Fruit fly (Drosophila melanogaster) whole organism, embryonic: ENCODE results near the gene lawc.

Source experiments
- Ada2b ChIP-seq: fragments of 200-800 bp; sonication (Bioruptor generic); IDR thresholded peaks from 2 replicates; pipeline ENCODE4 v1.3.6; 2022; ENCODE audit warnings: missing biosample characterization, missing genetic modification characterization
- Bteb2 ChIP-seq: fragments of 200-800 bp; sonication (Bioruptor generic); optimal IDR thresholded peaks from 2 replicates; lab custom pipeline; 2016; ENCODE audit warnings: missing biosample characterization, missing genetic modification characterization
- CG11560 ChIP-seq: fragments of 200-800 bp; sonication (Bioruptor generic); IDR thresholded peaks from 3 replicates; pipeline ENCODE4 v1.3.6; 2022; ENCODE audit warnings: missing biosample characterization, missing genetic modification characterization
- CG11695 ChIP-seq: fragments of 200-800 bp; sonication (Bioruptor generic); IDR thresholded peaks from 3 replicates; pipeline ENCODE4 v1.3.6; 2022; ENCODE audit warnings: missing biosample characterization, missing genetic modification characterization
- CG12769 ChIP-seq: fragments of 200-800 bp; sonication (Bioruptor generic); optimal IDR thresholded peaks from 2 replicates; lab custom pipeline; 2019; ENCODE audit warnings: missing biosample characterization, mild to moderate bottlenecking, missing genetic modification characterization, moderate library complexity
- CG14014 ChIP-seq: fragments of 200-800 bp; sonication (Bioruptor generic); IDR thresholded peaks from 2 replicates; pipeline ENCODE4 v1.3.6; 2022; ENCODE audit warnings: missing biosample characterization, missing genetic modification characterization
- CG14050 ChIP-seq: fragments of 200-800 bp; sonication (Bioruptor generic); IDR thresholded peaks from 3 replicates; pipeline ENCODE4 v1.3.6; 2022; ENCODE audit warnings: missing biosample characterization, missing genetic modification characterization
- CG15696 ChIP-seq: fragments of 200-800 bp; sonication (Bioruptor generic); optimal IDR thresholded peaks from 2 replicates; lab custom pipeline; 2019; ENCODE audit warnings: missing biosample characterization, mild to moderate bottlenecking, missing genetic modification characterization, moderate library complexity
- CG16779 ChIP-seq: fragments of 200-800 bp; sonication (Bioruptor generic); IDR thresholded peaks from 2 replicates; pipeline ENCODE4 v1.3.6; 2022; ENCODE audit warnings: missing biosample characterization, missing genetic modification characterization
- CG16863 ChIP-seq: fragments of 200-800 bp; sonication (Bioruptor generic); optimal IDR thresholded peaks from 3 replicates; lab custom pipeline; 2016; ENCODE audit warnings: missing biosample characterization, missing genetic modification characterization
- CG17612 ChIP-seq: fragments of 200-800 bp; sonication (Bioruptor generic); IDR thresholded peaks from 2 replicates; pipeline ENCODE4 v1.3.6; 2022; ENCODE audit warnings: missing biosample characterization, missing genetic modification characterization
- CG30431 ChIP-seq: fragments of 200-800 bp; sonication (Bioruptor generic); optimal IDR thresholded peaks from 2 replicates; lab custom pipeline; 2017; ENCODE audit warnings: missing biosample characterization, missing genetic modification characterization
- CG31224 ChIP-seq: fragments of 200-800 bp; sonication (Bioruptor generic); IDR thresholded peaks from 2 replicates; pipeline ENCODE4 v1.3.6; 2022; ENCODE audit warnings: missing biosample characterization, missing genetic modification characterization
- CG4707 ChIP-seq: fragments of 200-800 bp; sonication (Bioruptor generic); optimal IDR thresholded peaks from 2 replicates; lab custom pipeline; 2018; ENCODE audit warnings: missing biosample characterization, mild to moderate bottlenecking, missing genetic modification characterization, moderate library complexity
- CG5180 ChIP-seq: fragments of 200-800 bp; sonication (Bioruptor generic); optimal IDR thresholded peaks from 3 replicates; lab custom pipeline; 2017; ENCODE audit warnings: missing biosample characterization, missing genetic modification characterization, mild to moderate bottlenecking, moderate library complexity, missing genetic modification reagents
- CG6254 ChIP-seq: fragments of 200-800 bp; sonication (Bioruptor generic); optimal IDR thresholded peaks from 3 replicates; lab custom pipeline; 2017; ENCODE audit warnings: mild to moderate bottlenecking, missing biosample characterization, missing genetic modification reagents, missing genetic modification characterization
- CG8089 ChIP-seq: fragments of 200-800 bp; sonication (Bioruptor generic); optimal IDR thresholded peaks from 3 replicates; lab custom pipeline; 2016; ENCODE audit warnings: missing biosample characterization, missing genetic modification characterization
- CG8290 ChIP-seq, 3 experiments: fragments of 200-800 bp; sonication (Bioruptor generic); optimal IDR thresholded peaks; 2 replicates each; lab custom pipeline; 2016 to 2019; ENCODE audit warnings: missing biosample characterization in 3 of 3, missing genetic modification characterization in 3 of 3, mild to moderate bottlenecking in 2 of 3, moderate library complexity in 1 of 3
- CG8765 ChIP-seq: fragments of 200-800 bp; sonication (Bioruptor generic); IDR thresholded peaks from 2 replicates; pipeline ENCODE4 v1.3.6; 2022; ENCODE audit warnings: missing biosample characterization, missing genetic modification characterization
- CG9932 ChIP-seq: fragments of 200-800 bp; sonication (Bioruptor generic); IDR thresholded peaks from 2 replicates; pipeline ENCODE4 v1.3.6; 2022; ENCODE audit warnings: missing biosample characterization, missing genetic modification characterization
- CrebB ChIP-seq: fragments of 200-800 bp; sonication (Bioruptor generic); optimal IDR thresholded peaks from 3 replicates; lab custom pipeline; 2018; ENCODE audit warnings: missing biosample characterization, mild to moderate bottlenecking, missing genetic modification characterization
- D19A ChIP-seq: fragments of 200-800 bp; optimal IDR thresholded peaks from 3 replicates; lab custom pipeline; 2019; ENCODE audit warnings: missing biosample characterization, mild to moderate bottlenecking, missing genetic modification characterization, moderate library complexity
- Dbx ChIP-seq: fragments of 200-800 bp; sonication (Bioruptor generic); IDR thresholded peaks from 3 replicates; pipeline ENCODE4 v1.3.6; 2022; ENCODE audit warnings: missing biosample characterization, missing genetic modification characterization
- Dip2 ChIP-seq: fragments of 200-800 bp; sonication (Bioruptor generic); IDR thresholded peaks from 2 replicates; pipeline ENCODE4 v1.3.6; 2022; ENCODE audit warnings: missing biosample characterization, missing genetic modification characterization
- Dref ChIP-seq: fragments of 200-800 bp; sonication (Bioruptor generic); IDR thresholded peaks from 2 replicates; pipeline ENCODE4 v1.3.6; 2022; ENCODE audit warnings: missing biosample characterization, missing genetic modification characterization
- E2f1 ChIP-seq: fragments of 200-800 bp; sonication (Bioruptor generic); IDR thresholded peaks from 2 replicates; pipeline ENCODE4 v1.3.6; 2022; ENCODE audit warnings: missing biosample characterization, missing genetic modification characterization
- Gsc ChIP-seq: fragments of 200-800 bp; sonication (Bioruptor generic); IDR thresholded peaks from 2 replicates; pipeline ENCODE4 v1.3.6; 2022; ENCODE audit warnings: missing biosample characterization, missing genetic modification characterization
- Gug ChIP-seq: fragments of 200-800 bp; sonication (Bioruptor generic); IDR thresholded peaks from 4 replicates; pipeline ENCODE4 v1.3.6; 2022; ENCODE audit warnings: missing biosample characterization, missing genetic modification characterization
- Hr3 ChIP-seq: fragments of 200-800 bp; sonication (Bioruptor generic); optimal IDR thresholded peaks from 3 replicates; lab custom pipeline; 2016; ENCODE audit warnings: missing biosample characterization, missing genetic modification characterization
- NC2α ChIP-seq: fragments of 200-800 bp; sonication (Bioruptor generic); optimal IDR thresholded peaks from 2 replicates; lab custom pipeline; 2016; ENCODE audit warnings: missing biosample characterization, missing genetic modification characterization
- Side ChIP-seq: fragments of 200-800 bp; sonication (Bioruptor generic); optimal IDR thresholded peaks from 2 replicates; lab custom pipeline; 2016; ENCODE audit warnings: missing biosample characterization, missing genetic modification characterization
- Sry-β ChIP-seq: fragments of 200-800 bp; sonication (Bioruptor generic); optimal IDR thresholded peaks from 2 replicates; lab custom pipeline; 2018; ENCODE audit warnings: missing biosample characterization, mild to moderate bottlenecking, missing genetic modification characterization, moderate library complexity
- bbx ChIP-seq: fragments of 200-800 bp; sonication (Bioruptor generic); IDR thresholded peaks from 2 replicates; pipeline ENCODE4 v1.3.6; 2022; ENCODE audit warnings: missing biosample characterization, missing genetic modification characterization; ENCODE audit not compliant: partially characterized antibody
- bowl ChIP-seq: fragments of 200-800 bp; sonication (Bioruptor generic); IDR thresholded peaks from 2 replicates; pipeline ENCODE4 v1.3.6; 2022; ENCODE audit warnings: missing biosample characterization, missing genetic modification characterization
- chm ChIP-seq: fragments of 200-800 bp; sonication (Bioruptor generic); IDR thresholded peaks from 2 replicates; pipeline ENCODE4 v1.3.6; 2022; ENCODE audit warnings: missing biosample characterization, missing genetic modification characterization
- corto ChIP-seq: fragments of 200-800 bp; sonication (Bioruptor generic); optimal IDR thresholded peaks from 2 replicates; lab custom pipeline; 2016; ENCODE audit warnings: missing biosample characterization, mild to moderate bottlenecking, missing genetic modification characterization, moderate library complexity
- dysf ChIP-seq: fragments of 200-800 bp; sonication (Bioruptor generic); IDR thresholded peaks from 3 replicates; pipeline ENCODE4 v1.3.6; 2022; ENCODE audit warnings: missing biosample characterization, missing genetic modification characterization
- emc ChIP-seq: fragments of 200-800 bp; sonication (Bioruptor generic); optimal IDR thresholded peaks from 2 replicates; lab custom pipeline; 2016; ENCODE audit warnings: missing biosample characterization, missing genetic modification characterization
- gro ChIP-seq: fragments of 200-800 bp; sonication (Bioruptor generic); optimal IDR thresholded peaks from 2 replicates; lab custom pipeline; 2016; ENCODE audit warnings: missing biosample characterization, missing genetic modification characterization
- knrl ChIP-seq: fragments of 200-800 bp; sonication (Bioruptor generic); IDR thresholded peaks from 3 replicates; pipeline ENCODE4 v1.3.6; 2022; ENCODE audit warnings: missing biosample characterization, missing genetic modification characterization; ENCODE audit not compliant: partially characterized antibody
- lbe ChIP-seq: fragments of 200-800 bp; sonication (Bioruptor generic); optimal IDR thresholded peaks from 2 replicates; lab custom pipeline; 2016; ENCODE audit warnings: missing biosample characterization, mild to moderate bottlenecking, missing genetic modification characterization
- lilli ChIP-seq: fragments of 200-800 bp; sonication (Bioruptor generic); optimal IDR thresholded peaks from 3 replicates; lab custom pipeline; 2016; ENCODE audit warnings: missing biosample characterization, missing genetic modification characterization
- otp ChIP-seq: fragments of 200-800 bp; sonication (Bioruptor generic); IDR thresholded peaks from 3 replicates; pipeline ENCODE4, ENCODE4 v1.3.6; 2022; ENCODE audit warnings: missing biosample characterization, missing genetic modification characterization
- pita ChIP-seq: fragments of 200-800 bp; sonication (Bioruptor generic); optimal IDR thresholded peaks from 2 replicates; lab custom pipeline; 2017; ENCODE audit warnings: missing biosample characterization, mild to moderate bottlenecking, missing genetic modification characterization
- scrt ChIP-seq: fragments of 200-800 bp; sonication (Bioruptor generic); optimal IDR thresholded peaks from 2 replicates; lab custom pipeline; 2018; ENCODE audit warnings: missing biosample characterization, mild to moderate bottlenecking, missing genetic modification characterization, moderate library complexity
- shn ChIP-seq: fragments of 200-800 bp; sonication (Bioruptor generic); optimal IDR thresholded peaks from 3 replicates; lab custom pipeline; 2016; ENCODE audit warnings: missing biosample characterization, missing genetic modification characterization
- so ChIP-seq: fragments of 200-800 bp; sonication (Bioruptor generic); IDR thresholded peaks from 3 replicates; pipeline ENCODE4 v1.3.6; 2022; ENCODE audit warnings: missing biosample characterization, missing genetic modification characterization
- tap ChIP-seq: fragments of 200-800 bp; optimal IDR thresholded peaks from 3 replicates; lab custom pipeline; 2019; ENCODE audit warnings: missing biosample characterization, mild to moderate bottlenecking, missing genetic modification characterization, moderate library complexity
- tio ChIP-seq: fragments of 200-800 bp; sonication (Bioruptor generic); optimal IDR thresholded peaks from 2 replicates; lab custom pipeline; 2017; ENCODE audit warnings: missing biosample characterization, missing genetic modification characterization, inconsistent platforms
- unc-4 ChIP-seq: fragments of 200-800 bp; sonication (Bioruptor generic); IDR thresholded peaks from 2 replicates; pipeline ENCODE4 v1.3.6; 2022; ENCODE audit warnings: missing biosample characterization, missing genetic modification characterization; ENCODE audit not compliant: partially characterized antibody
- zfh1 ChIP-seq: fragments of 200-800 bp; sonication (Bioruptor generic); IDR thresholded peaks from 3 replicates; pipeline ENCODE4 v1.3.6; 2022; ENCODE audit warnings: missing biosample characterization, missing genetic modification characterization

lawc gene

DNA sequence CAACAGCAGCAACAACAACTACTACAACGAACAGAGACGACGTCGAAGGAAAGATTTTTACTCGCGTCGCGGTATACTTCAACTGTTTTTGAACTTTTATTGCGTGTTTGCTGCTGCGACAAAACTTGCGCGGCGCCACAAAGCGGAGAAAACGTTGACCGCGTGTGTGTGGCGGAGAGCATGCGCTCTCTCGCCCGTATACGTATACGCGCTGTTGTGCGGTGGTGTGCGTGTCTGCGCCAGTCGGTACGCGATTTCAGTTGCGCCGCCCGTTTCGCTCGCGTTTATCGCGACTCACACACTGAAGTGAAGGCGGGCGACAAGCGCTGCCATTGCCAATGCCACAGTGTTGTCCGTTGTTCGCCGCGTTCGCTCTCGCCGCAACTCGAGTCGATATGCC is 1.7 kb downstream of the lawc start (continued):
- TF ChIP-seq shn (GFP tag; lab: Kevin White, UChicago): no peak
- no peak for TF ChIP-seq CG5180 (GFP tag; lab: Kevin White, UChicago)
- TF ChIP-seq CG8765: peak; percentile 99
- no peak for TF ChIP-seq CG30431 (GFP tag; lab: Kevin White, UChicago)
- no peak for TF ChIP-seq Dip2
- no peak for TF ChIP-seq Dref
- TF ChIP-seq Gug (GFP tag; lab: Robert Waterston, UW): no peak
- TF ChIP-seq Hr3 (GFP tag; lab: Kevin White, UChicago): no peak
- no peak for TF ChIP-seq CG11560 (tag; lab: Robert Waterston, UW)
- TF ChIP-seq knrl: no peak
- no peak for TF ChIP-seq NC2α (GFP tag; lab: Kevin White, UChicago)
- peak; percentile 43; the same call in 1 of the 3 replicates for TF ChIP-seq CG14050 (GFP tag; lab: Robert Waterston, UW)
- TF ChIP-seq otp (GFP tag; lab: Robert Waterston, UW): peak; percentile 54; the same call in 1 of the 3 replicates
- peak; percentile 78 for TF ChIP-seq CG31224 (GFP tag; lab: Robert Waterston, UW)
- no peak for TF ChIP-seq pita
- TF ChIP-seq CG14014 (GFP tag; lab: Robert Waterston, UW): peak; percentile 88; the same call in 1 of the 2 replicates
- peak; percentile 90 for TF ChIP-seq CrebB
- peak; percentile 65; the same call in 2 of the 3 replicates for TF ChIP-seq CG11695 (GFP tag; lab: Robert Waterston, UW)
- TF ChIP-seq Bteb2 (GFP tag; lab: Kevin White, UChicago): peak; percentile 5
- TF ChIP-seq Ada2b (GFP tag; lab: Robert Waterston, UW): peak; percentile 22
- TF ChIP-seq emc (GFP tag; lab: Kevin White, UChicago): no peak
- TF ChIP-seq E2f1 (GFP tag; lab: Robert Waterston, UW): peak; percentile 46; the same call in 1 of the 2 replicates
- no peak for TF ChIP-seq CG8089 (GFP tag; lab: Kevin White, UChicago)
- peak; percentile 91 for TF ChIP-seq Dbx
- no peak for TF ChIP-seq CG6254
- peak; percentile 98 for TF ChIP-seq bowl (GFP tag; lab: Robert Waterston, UW)
- TF ChIP-seq tap (tag; lab: Kevin White, UChicago): peak; percentile 35
- TF ChIP-seq CG16779 (GFP tag; lab: Robert Waterston, UW): peak; percentile 80; the same call in 1 of the 2 replicates
- TF ChIP-seq tio (GFP tag; lab: Kevin White, UChicago): no peak
- no peak for TF ChIP-seq Gsc (GFP tag; lab: Robert Waterston, UW)
- TF ChIP-seq zfh1 (GFP tag; lab: Robert Waterston, UW): peak; percentile 49; the same call in 1 of the 3 replicates
- peak; percentile 63 for TF ChIP-seq CG9932 (GFP tag; lab: Robert Waterston, UW)
- peak; percentile 37 for TF ChIP-seq Side (GFP tag; lab: Kevin White, UChicago)
- TF ChIP-seq bbx (GFP tag; lab: Robert Waterston, UW): peak; percentile 71; the same call in 1 of the 2 replicates
- TF ChIP-seq gro: peak; percentile 56
- no peak for TF ChIP-seq Sry-β (GFP tag; lab: Kevin White, UChicago)
- no peak for TF ChIP-seq unc-4 (GFP tag; lab: Robert Waterston, UW)
- peak; percentile 38 for TF ChIP-seq CG12769 (tag; lab: Kevin White, UChicago)
- TF ChIP-seq CG15696: peak; percentile 30
- peak; percentile 97 for TF ChIP-seq chm (GFP tag; lab: Robert Waterston, UW)
- peak; percentile 11 for TF ChIP-seq D19A (tag; lab: Kevin White, UChicago)
- TF ChIP-seq so (GFP tag; lab: Robert Waterston, UW): peak; percentile 90; the same call in 2 of the 3 replicates
- peak; percentile 53; the same call in 2 of the 3 replicates for TF ChIP-seq dysf (GFP tag; lab: Robert Waterston, UW)
- TF ChIP-seq CG17612 (GFP tag; lab: Robert Waterston, UW): peak; percentile 25; the same call in 1 of the 2 replicates
- peak; percentile 73 for TF ChIP-seq scrt
- peak; percentile 31 for TF ChIP-seq CG4707 (GFP tag; lab: Kevin White, UChicago)
- TF ChIP-seq CG16863 (GFP tag; lab: Kevin White, UChicago): no peak
- TF ChIP-seq corto (GFP tag; lab: Kevin White, UChicago): peak; percentile 78
- TF ChIP-seq lilli (GFP tag; lab: Kevin White, UChicago): peak; percentile 4
- TF ChIP-seq CG8290 (GFP tag; optimal IDR thresholded peaks at IDR 0.05; lab: Kevin White, UChicago): no peak
- peak in 1 of 2 experiments; percentile 73 for TF ChIP-seq CG8290 (tag; optimal IDR thresholded peaks at IDR 0.05; lab: Kevin White, UChicago)
- TF ChIP-seq lbe (GFP tag; lab: Kevin White, UChicago): peak; percentile 78
